Worm (Caenorhabditis elegans) whole organism, young adult: ENCODE data around the gene C09E9.1.

Experiments
- aptf-3 ChIP-seq: fragments of 200-800 bp; sonication (Bioruptor generic); IDR thresholded peaks from 2 replicates; pipeline ENCODE4 v1.3.6; 2022; ENCODE audit warnings: missing genetic modification characterization, missing compliant biosample characterization
- hrde-1 ChIP-seq: sonication (generic microtip); optimal IDR thresholded peaks from 2 replicates; lab custom pipeline; 2016; ENCODE audit warnings: missing genetic modification characterization, mild to moderate bottlenecking, missing compliant biosample characterization, moderate library complexity, missing genotype, missing genetic modification reagents, borderline replicate concordance
- rec-8 ChIP-seq, 2 experiments: sonication (generic microtip); optimal IDR thresholded peaks; 2 replicates each; lab custom pipeline; 2016; ENCODE audit warnings: mild to moderate bottlenecking in 2 of 2, missing genetic modification characterization in 2 of 2, missing genetic modification reagents in 2 of 2, missing genotype in 2 of 2, missing biosample characterization in 1 of 2, missing compliant biosample characterization in 1 of 2, moderate library complexity in 1 of 2
- sea-2 ChIP-seq: fragments of 200-800 bp; sonication (Bioruptor generic); IDR thresholded peaks from 2 replicates; pipeline ENCODE4 v1.3.6; 2022; ENCODE audit warnings: missing genetic modification characterization, missing compliant biosample characterization

DNA sequence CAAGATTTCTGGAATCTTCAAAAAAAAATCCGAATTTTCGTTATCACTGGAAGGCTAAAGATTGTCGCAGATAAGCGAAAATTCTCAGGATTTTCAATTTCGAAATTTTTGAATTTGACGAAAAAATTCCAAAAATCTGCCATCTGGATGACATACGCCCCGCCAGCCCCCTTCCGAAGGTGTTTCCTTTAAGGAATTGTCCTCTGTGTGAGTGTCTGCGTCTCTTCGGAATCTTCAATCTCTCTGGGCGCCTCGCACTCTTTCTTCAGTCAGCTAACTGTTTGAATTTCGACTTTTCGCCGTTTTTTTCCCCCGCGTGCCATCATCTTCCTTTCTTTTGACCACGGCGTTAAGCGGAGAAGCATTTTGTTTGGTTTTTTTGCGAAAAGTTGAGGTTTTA is 11.9 kb downstream of the C09E9.1 start:
- TF ChIP-seq rec-8 (tag; optimal IDR thresholded peaks at IDR 0.05; lab: Kevin White, UChicago) (no peak), hrde-1 (tag; lab: Kevin White, UChicago) (no peak), aptf-3 (GFP tag; lab: Robert Waterston, UW) (no peak), sea-2 (GFP tag; lab: Robert Waterston, UW) (no peak)
